Worm (Caenorhabditis elegans): ENCODE data around the gene F07B10.7.

ce11 chrV:11281414-11282209 is 21.1 kb upstream of the F07B10.7 start:
- no peak for TF ChIP-seq ama-1 (optimal IDR thresholded peaks at IDR 0.05)
- no peak for TF ChIP-seq ceh-36 (tag; optimal IDR thresholded peaks at IDR 0.05)
- no peak for TF ChIP-seq aly-1 (tag; optimal IDR thresholded peaks at IDR 0.05)
